Worm (Caenorhabditis elegans) whole organism, midembryonic: ENCODE measurements around the gene F59B2.8.
"Not testable (repeated sequence)": the region's sequence is repeated elsewhere in the genome, so short reads cannot be mapped to it uniquely, and the experiment has no call there.

Source experiments
- T22C8.4 ChIP-seq: fragments of 200-800 bp; sonication (Bioruptor generic); IDR thresholded peaks from 2 replicates; pipeline ENCODE4 v1.3.6; 2022; ENCODE audit warnings: missing genetic modification characterization, missing compliant biosample characterization
- cog-1 ChIP-seq: sonication (generic microtip); optimal IDR thresholded peaks from 2 replicates; lab custom pipeline; 2016; ENCODE audit warnings: missing genetic modification characterization, missing compliant biosample characterization
- flt-1 ChIP-seq: fragments of 200-800 bp; sonication (Bioruptor generic); IDR thresholded peaks from 2 replicates; pipeline ENCODE4 v1.3.6; 2022; ENCODE audit warnings: missing genetic modification characterization, missing compliant biosample characterization
- klf-2 ChIP-seq: fragments of 200-800 bp; sonication (Bioruptor generic); conservative IDR thresholded peaks from 2 replicates; pipeline ENCODE4 v1.3.6; 2022; ENCODE audit warnings: missing genetic modification reagents, missing genetic modification characterization, missing compliant biosample characterization
- med-1 ChIP-seq: sonication (generic microtip); optimal IDR thresholded peaks from 2 replicates; lab custom pipeline; 2017; ENCODE audit warnings: missing genetic modification characterization, mild to moderate bottlenecking, missing compliant biosample characterization, antibody characterized with exemption, missing genetic modification reagents; ENCODE audit not compliant: insufficient read depth
- ref-1 ChIP-seq: fragments of 200-800 bp; sonication (Bioruptor generic); conservative IDR thresholded peaks from 2 replicates; pipeline ENCODE4 v1.3.6; 2022; ENCODE audit warnings: missing genetic modification reagents, missing genetic modification characterization, missing compliant biosample characterization
- tab-1 ChIP-seq: fragments of 200-800 bp; sonication (Bioruptor generic); IDR thresholded peaks from 2 replicates; pipeline ENCODE4 v1.3.6; 2022; ENCODE audit warnings: missing genetic modification characterization, missing compliant biosample characterization
- ztf-23 ChIP-seq: fragments of 200-800 bp; sonication (Bioruptor generic); IDR thresholded peaks from 2 replicates; pipeline ENCODE4 v1.3.6; 2022; ENCODE audit warnings: missing genetic modification reagents, missing genetic modification characterization, missing compliant biosample characterization

DNA sequence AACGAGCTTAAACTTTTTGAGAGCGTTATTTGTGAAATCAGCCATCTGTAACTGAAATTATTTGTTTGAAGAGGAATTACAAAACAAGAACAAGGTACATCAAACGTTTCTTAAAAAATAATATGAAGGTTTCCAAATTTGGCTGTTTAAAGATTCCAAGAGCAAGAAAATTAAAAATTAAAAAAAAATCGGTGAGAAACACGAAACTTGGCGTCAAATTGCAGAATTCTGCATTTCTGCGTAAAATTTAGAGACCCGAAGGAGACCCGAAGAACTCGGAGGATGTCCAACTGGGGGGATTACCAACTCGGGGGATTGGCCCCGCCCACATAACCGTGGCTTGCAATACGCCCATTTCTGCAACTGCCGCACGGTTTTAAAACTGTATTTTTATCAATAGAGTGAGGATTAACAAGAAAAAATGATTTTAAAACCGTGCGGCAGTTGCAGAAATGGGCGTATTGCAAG, 4.1 kb downstream of the F59B2.8 start, which contains the start of gene rab-6.1:
- not testable (repeated sequence) for TF ChIP-seq T22C8.4 (GFP tag; lab: Robert Waterston, UW); cog-1; klf-2 (GFP tag; lab: Robert Waterston, UW); med-1 (GFP tag; lab: Kevin White, UChicago); flt-1 (GFP tag; lab: Robert Waterston, UW); ztf-23 (GFP tag; lab: Robert Waterston, UW); ref-1; tab-1 (GFP tag; lab: Robert Waterston, UW)
